Fruit fly (Drosophila melanogaster) whole organism, prepupa: Measurements from ENCODE around the gene CG6106.

Experiments
- CG11294 ChIP-seq: fragments of 200-800 bp; sonication (Bioruptor generic); IDR thresholded peaks from 2 replicates; pipeline ENCODE4 v1.3.6; 2022; ENCODE audit warnings: missing biosample characterization, missing genetic modification characterization
- CG11762 ChIP-seq: fragments of 200-800 bp; sonication (Bioruptor generic); optimal IDR thresholded peaks from 3 replicates; lab custom pipeline; 2016; ENCODE audit warnings: missing biosample characterization, missing genetic modification characterization; ENCODE audit not compliant: insufficient read depth
- CG11902 ChIP-seq: fragments of 200-800 bp; sonication (Bioruptor generic); optimal IDR thresholded peaks from 3 replicates; lab custom pipeline; 2016; ENCODE audit warnings: missing biosample characterization, missing genetic modification characterization
- CG15336 ChIP-seq: fragments of 200-800 bp; sonication (Bioruptor generic); IDR thresholded peaks from 2 replicates; pipeline ENCODE4 v1.3.6; 2022; ENCODE audit warnings: missing biosample characterization, missing genetic modification characterization
- CG1621 ChIP-seq: fragments of 200-800 bp; sonication (Bioruptor generic); optimal IDR thresholded peaks from 3 replicates; lab custom pipeline; 2018; ENCODE audit warnings: missing biosample characterization, mild to moderate bottlenecking, missing genetic modification characterization
- CG16779 ChIP-seq: fragments of 200-800 bp; sonication (Bioruptor generic); optimal IDR thresholded peaks from 3 replicates; lab custom pipeline; 2017; ENCODE audit warnings: missing biosample characterization, mild to moderate bottlenecking, missing genetic modification characterization
- CG31627 ChIP-seq: fragments of 200-800 bp; sonication (Bioruptor generic); optimal IDR thresholded peaks from 3 replicates; lab custom pipeline; 2016; ENCODE audit warnings: missing biosample characterization, missing genetic modification characterization
- CG32006 ChIP-seq: fragments of 200-800 bp; sonication (Bioruptor generic); optimal IDR thresholded peaks from 3 replicates; lab custom pipeline; 2017; ENCODE audit warnings: missing biosample characterization, mild to moderate bottlenecking, missing genetic modification characterization
- CG3919 ChIP-seq: fragments of 200-800 bp; sonication (Bioruptor generic); optimal IDR thresholded peaks from 3 replicates; lab custom pipeline; 2016; ENCODE audit warnings: missing biosample characterization, missing genetic modification characterization
- CG4318 ChIP-seq: fragments of 200-800 bp; sonication (Bioruptor generic); optimal IDR thresholded peaks from 3 replicates; lab custom pipeline; 2017; ENCODE audit warnings: missing biosample characterization, mild to moderate bottlenecking, missing genetic modification characterization
- CG6276 ChIP-seq: fragments of 200-800 bp; sonication (Bioruptor generic); optimal IDR thresholded peaks from 2 replicates; lab custom pipeline; 2017; ENCODE audit warnings: missing biosample characterization, mild to moderate bottlenecking, missing genetic modification characterization
- CG6792 ChIP-seq: fragments of 200-800 bp; sonication (Bioruptor generic); optimal IDR thresholded peaks from 3 replicates; lab custom pipeline; 2016; ENCODE audit warnings: missing biosample characterization, missing genetic modification characterization
- CG6808 ChIP-seq: fragments of 200-800 bp; sonication (Bioruptor generic); optimal IDR thresholded peaks from 3 replicates; lab custom pipeline; 2017; ENCODE audit warnings: missing biosample characterization, missing genetic modification characterization, mild to moderate bottlenecking, moderate library complexity, missing genetic modification reagents
- CG6854 ChIP-seq: fragments of 200-800 bp; sonication (Bioruptor generic); optimal IDR thresholded peaks from 2 replicates; lab custom pipeline; 2017; ENCODE audit warnings: missing biosample characterization, mild to moderate bottlenecking, missing genetic modification characterization
- CG7368 ChIP-seq: fragments of 200-800 bp; sonication (Bioruptor generic); optimal IDR thresholded peaks from 3 replicates; lab custom pipeline; 2016; ENCODE audit warnings: missing biosample characterization, missing genetic modification characterization
- CG8119 ChIP-seq: fragments of 200-800 bp; sonication (Bioruptor generic); IDR thresholded peaks from 3 replicates; pipeline ENCODE4 v1.3.6; 2022; ENCODE audit warnings: missing biosample characterization, missing genetic modification characterization
- CG8319 ChIP-seq: fragments of 200-800 bp; sonication (Bioruptor generic); optimal IDR thresholded peaks from 3 replicates; lab custom pipeline; 2016; ENCODE audit warnings: missing biosample characterization, missing genetic modification characterization
- CG9139 ChIP-seq: fragments of 200-800 bp; sonication (Bioruptor generic); optimal IDR thresholded peaks from 3 replicates; lab custom pipeline; 2017; ENCODE audit warnings: missing biosample characterization, mild to moderate bottlenecking, missing genetic modification characterization
- Ets21C ChIP-seq: fragments of 200-800 bp; sonication (Bioruptor generic); optimal IDR thresholded peaks from 3 replicates; lab custom pipeline; 2016; ENCODE audit warnings: missing biosample characterization, missing genetic modification characterization
- Ets96B ChIP-seq: fragments of 200-800 bp; optimal IDR thresholded peaks from 2 replicates; lab custom pipeline; 2019; ENCODE audit warnings: missing biosample characterization, mild to moderate bottlenecking, missing genetic modification characterization, moderate library complexity
- Hr38 ChIP-seq: sonication (Bioruptor generic); optimal IDR thresholded peaks from 2 replicates; lab custom pipeline; 2016; ENCODE audit warnings: missing biosample characterization, missing genetic modification characterization
- Hr39 ChIP-seq: fragments of 200-800 bp; sonication (Bioruptor generic); optimal IDR thresholded peaks from 2 replicates; lab custom pipeline; 2016; ENCODE audit warnings: missing biosample characterization, missing genetic modification characterization
- Hr4 ChIP-seq: fragments of 200-800 bp; sonication (Bioruptor generic); optimal IDR thresholded peaks from 3 replicates; lab custom pipeline; 2016; ENCODE audit warnings: missing biosample characterization, missing genetic modification characterization
- Lpt ChIP-seq: fragments of 200-800 bp; sonication (Bioruptor generic); optimal IDR thresholded peaks from 3 replicates; lab custom pipeline; 2016; ENCODE audit warnings: missing biosample characterization, missing genetic modification characterization
- OdsH ChIP-seq: fragments of 200-800 bp; sonication (Bioruptor generic); optimal IDR thresholded peaks from 3 replicates; lab custom pipeline; 2016; ENCODE audit warnings: missing biosample characterization, missing genetic modification characterization
- Sox102F ChIP-seq: fragments of 200-800 bp; sonication (Bioruptor generic); optimal IDR thresholded peaks from 2 replicates; lab custom pipeline; 2016; ENCODE audit warnings: missing biosample characterization, mild to moderate bottlenecking, missing genetic modification characterization
- Sox14 ChIP-seq: fragments of 200-800 bp; sonication (Bioruptor generic); optimal IDR thresholded peaks from 3 replicates; lab custom pipeline; 2016; ENCODE audit warnings: missing biosample characterization, missing genetic modification characterization
- Sox15 ChIP-seq: fragments of 200-800 bp; sonication (Bioruptor generic); optimal IDR thresholded peaks from 3 replicates; lab custom pipeline; 2016; ENCODE audit warnings: missing biosample characterization, missing genetic modification characterization
- achi ChIP-seq: fragments of 200-800 bp; sonication (Bioruptor generic); optimal IDR thresholded peaks from 3 replicates; lab custom pipeline; 2016; ENCODE audit warnings: missing biosample characterization, missing genetic modification characterization
- acj6 ChIP-seq: fragments of 200-800 bp; sonication (Bioruptor generic); optimal IDR thresholded peaks from 3 replicates; lab custom pipeline; 2016; ENCODE audit warnings: missing biosample characterization, missing genetic modification characterization
- cyc ChIP-seq: fragments of 200-800 bp; sonication (Bioruptor generic); optimal IDR thresholded peaks from 3 replicates; lab custom pipeline; 2016; ENCODE audit warnings: missing biosample characterization, missing genetic modification characterization
- dac ChIP-seq: fragments of 200-800 bp; sonication (Bioruptor generic); optimal IDR thresholded peaks from 2 replicates; lab custom pipeline; 2017; ENCODE audit warnings: missing biosample characterization, mild to moderate bottlenecking, missing genetic modification characterization
- dsx ChIP-seq: fragments of 200-800 bp; optimal IDR thresholded peaks from 3 replicates; lab custom pipeline; 2019; ENCODE audit warnings: missing biosample characterization, mild to moderate bottlenecking, missing genetic modification characterization, moderate library complexity; ENCODE audit not compliant: poor library complexity, severe bottlenecking
- eg ChIP-seq: fragments of 200-800 bp; sonication (Bioruptor generic); IDR thresholded peaks from 3 replicates; pipeline ENCODE4 v1.3.6; 2022; ENCODE audit warnings: missing biosample characterization, missing genetic modification characterization
- esn ChIP-seq: fragments of 200-800 bp; sonication (Bioruptor generic); optimal IDR thresholded peaks from 2 replicates; lab custom pipeline; 2016; ENCODE audit warnings: missing biosample characterization, mild to moderate bottlenecking, missing genetic modification characterization, moderate library complexity
- fd59A ChIP-seq: fragments of 200-800 bp; sonication (Bioruptor generic); optimal IDR thresholded peaks from 2 replicates; lab custom pipeline; 2017; ENCODE audit warnings: missing biosample characterization, mild to moderate bottlenecking, missing genetic modification characterization, missing genetic modification reagents
- fd85E ChIP-seq: fragments of 200-800 bp; sonication (Bioruptor generic); optimal IDR thresholded peaks from 3 replicates; lab custom pipeline; 2016; ENCODE audit warnings: missing biosample characterization, missing genetic modification characterization
- lz ChIP-seq: fragments of 200-800 bp; sonication (Bioruptor generic); optimal IDR thresholded peaks from 3 replicates; lab custom pipeline; 2016; ENCODE audit warnings: missing biosample characterization, missing genetic modification characterization
- net ChIP-seq: fragments of 200-800 bp; sonication (Bioruptor generic); optimal IDR thresholded peaks from 3 replicates; lab custom pipeline; 2016; ENCODE audit warnings: missing biosample characterization, missing genetic modification characterization
- spab ChIP-seq: fragments of 200-800 bp; sonication (Bioruptor generic); optimal IDR thresholded peaks from 2 replicates; lab custom pipeline; 2017; ENCODE audit warnings: missing biosample characterization, mild to moderate bottlenecking, missing genetic modification characterization, missing genetic modification reagents
- ss ChIP-seq, 2 experiments: fragments of 200-800 bp; sonication (Bioruptor generic); optimal IDR thresholded peaks; 2 replicates in 1 of 2; 3 replicates in 1 of 2; lab custom pipeline; 2017 to 2018; ENCODE audit warnings: mild to moderate bottlenecking in 2 of 2, missing biosample characterization in 2 of 2, missing genetic modification characterization in 2 of 2, moderate library complexity in 1 of 2
- svp ChIP-seq: fragments of 200-800 bp; sonication (Bioruptor generic); peaks from one replicate; lab custom pipeline; 2016; ENCODE audit warnings: missing biosample characterization, missing genetic modification characterization
- topi ChIP-seq: fragments of 200-800 bp; sonication (Bioruptor generic); optimal IDR thresholded peaks from 3 replicates; lab custom pipeline; 2016; ENCODE audit warnings: missing biosample characterization, missing genetic modification characterization
- vri ChIP-seq: fragments of 200-800 bp; sonication (Bioruptor generic); optimal IDR thresholded peaks from 3 replicates; lab custom pipeline; 2016; ENCODE audit warnings: missing biosample characterization, mild to moderate bottlenecking, missing genetic modification characterization

Gene CG6106

dm6 chrX:18366033-18366850 is 7.6 kb downstream of the CG6106 start, which contains the start of gene CrebB (continued):
- TF ChIP-seq dac (GFP tag; lab: Kevin White, UChicago) (peak; percentile 31), acj6 (GFP tag; lab: Kevin White, UChicago) (peak; percentile 17), CG7368 (GFP tag; lab: Kevin White, UChicago) (no peak), spab (GFP tag; lab: Kevin White, UChicago) (peak; percentile 22), Sox102F (GFP tag; lab: Kevin White, UChicago) (no peak), Sox15 (GFP tag; lab: Kevin White, UChicago) (no peak), CG11762 (GFP tag; lab: Kevin White, UChicago) (no peak), dsx (GFP tag; lab: Kevin White, UChicago) (peak; percentile 41), lz (GFP tag; lab: Kevin White, UChicago) (no peak), CG1621 (peak; percentile 68), Hr4 (GFP tag; lab: Kevin White, UChicago) (no peak), OdsH (GFP tag; lab: Kevin White, UChicago) (no peak), ss (GFP tag; optimal IDR thresholded peaks at IDR 0.05; lab: Kevin White, UChicago) (peak; percentile 55 to 68), CG11294 (GFP tag; lab: Robert Waterston, UW) (no peak), achi (GFP tag; lab: Kevin White, UChicago) (peak; percentile 21)

DNA sequence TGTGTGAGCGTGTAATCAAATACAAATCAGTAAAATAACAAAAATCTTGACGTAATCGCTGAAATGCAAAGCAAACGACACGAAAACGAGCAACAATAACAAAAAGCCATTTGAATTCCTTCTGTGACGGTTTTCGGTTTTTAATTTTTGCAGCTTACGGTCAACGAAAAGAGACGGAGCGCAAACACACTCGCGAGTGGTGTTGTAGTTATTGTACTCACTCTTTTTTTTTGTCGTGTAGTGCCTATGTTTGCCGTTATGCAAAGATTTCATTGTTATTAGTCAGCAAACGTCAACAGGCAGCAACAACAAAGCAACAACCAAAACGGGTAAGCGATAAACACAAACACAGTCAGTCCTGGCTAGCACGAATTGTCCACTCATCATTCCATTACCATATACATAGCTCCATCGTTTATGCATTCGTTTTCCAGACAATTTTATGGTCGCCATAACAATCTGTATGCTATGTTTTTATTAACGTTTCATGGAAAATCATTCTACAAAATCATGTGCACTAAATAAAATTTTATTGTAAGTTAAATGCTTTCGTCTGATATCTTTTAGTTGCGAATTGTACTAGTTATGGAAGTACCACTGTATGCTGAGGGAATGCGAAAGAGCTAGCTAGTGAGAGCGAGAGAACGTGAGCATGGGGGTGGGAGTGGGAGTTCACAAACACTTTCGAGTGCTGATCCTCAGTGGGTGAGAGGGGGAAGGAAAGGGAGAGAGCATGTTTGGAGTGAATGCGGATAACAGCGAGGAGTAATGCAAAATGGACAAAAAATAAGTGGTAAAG is 8.4 kb downstream of the CG6106 start:
- TF ChIP-seq CG31627 = peak; percentile 75
- peak; percentile 46 to 73 for TF ChIP-seq ss (GFP tag; optimal IDR thresholded peaks at IDR 0.05; lab: Kevin White, UChicago)
- TF ChIP-seq Ets96B = peak; percentile 68
- TF ChIP-seq OdsH (GFP tag; lab: Kevin White, UChicago) = peak; percentile 53
- no peak for TF ChIP-seq fd85E (GFP tag; lab: Kevin White, UChicago)
- TF ChIP-seq CG32006 = peak; percentile 73
- TF ChIP-seq Hr38 (GFP tag; lab: Kevin White, UChicago) = no peak
- peak; percentile 71 for TF ChIP-seq Hr39 (GFP tag; lab: Kevin White, UChicago)
- TF ChIP-seq CG16779 = peak; percentile 27
- peak; percentile 19 for TF ChIP-seq CG6854 (GFP tag; lab: Kevin White, UChicago)
- TF ChIP-seq Lpt (GFP tag; lab: Kevin White, UChicago) = peak; percentile 12
- TF ChIP-seq Hr4 (GFP tag; lab: Kevin White, UChicago) = peak; percentile 78
- peak; percentile 53 for TF ChIP-seq achi (GFP tag; lab: Kevin White, UChicago)
- TF ChIP-seq net (GFP tag; lab: Kevin White, UChicago) = peak; percentile 37
- peak; percentile 31 for TF ChIP-seq fd59A (GFP tag; lab: Kevin White, UChicago)
- TF ChIP-seq CG11902 (GFP tag; lab: Kevin White, UChicago) = peak; percentile 33
- peak; percentile 16 for TF ChIP-seq spab (GFP tag; lab: Kevin White, UChicago)
- peak; percentile 67 for TF ChIP-seq esn (GFP tag; lab: Kevin White, UChicago)
- peak; percentile 51 for TF ChIP-seq CG4318 (GFP tag; lab: Kevin White, UChicago)
- peak; percentile 93 for TF ChIP-seq svp (GFP tag; lab: Kevin White, UChicago)
- TF ChIP-seq Ets21C (GFP tag; lab: Kevin White, UChicago) = peak; percentile 64
- peak; percentile 47 for TF ChIP-seq acj6 (GFP tag; lab: Kevin White, UChicago)
- no peak for TF ChIP-seq CG8319 (GFP tag; lab: Kevin White, UChicago)
- TF ChIP-seq vri (GFP tag; lab: Kevin White, UChicago) = peak; percentile 37
- peak; percentile 15 for TF ChIP-seq CG1621
- peak; percentile 77 for TF ChIP-seq eg (GFP tag; lab: Robert Waterston, UW)
- peak; percentile 67 for TF ChIP-seq cyc (GFP tag; lab: Kevin White, UChicago)
- TF ChIP-seq lz (GFP tag; lab: Kevin White, UChicago) = peak; percentile 76
- TF ChIP-seq CG6792 (GFP tag; lab: Kevin White, UChicago) = peak; percentile 44
- TF ChIP-seq dac (GFP tag; lab: Kevin White, UChicago) = peak; percentile 34
- peak; percentile 0 for TF ChIP-seq CG3919 (GFP tag; lab: Kevin White, UChicago)
- TF ChIP-seq CG11762 (GFP tag; lab: Kevin White, UChicago) = peak; percentile 34
- peak; percentile 83 for TF ChIP-seq CG8119
- peak; percentile 42 for TF ChIP-seq CG6808 (GFP tag; lab: Kevin White, UChicago)
- no peak for TF ChIP-seq CG7368 (GFP tag; lab: Kevin White, UChicago)
- peak; percentile 78 for TF ChIP-seq topi (GFP tag; lab: Kevin White, UChicago)
- TF ChIP-seq CG15336 (GFP tag; lab: Robert Waterston, UW) = peak; percentile 90
- no peak for TF ChIP-seq CG9139 (GFP tag; lab: Kevin White, UChicago)
- peak; percentile 73 for TF ChIP-seq CG6276
- peak; percentile 73 for TF ChIP-seq Sox14
